Worm (Caenorhabditis elegans) whole organism, L2 larva: ENCODE data around the gene cnc-6.

ENCODE experiments used
- mdl-1 ChIP-seq, 2 experiments: fragments of 150-350 bp in 1 of 2; sonication (generic microtip) in 1 of 2; optimal IDR thresholded peaks; 2 replicates each; lab custom pipeline; 2017; ENCODE audit warnings: missing biosample characterization in 2 of 2, missing genetic modification characterization in 2 of 2
- nhr-12 ChIP-seq: fragments of 150-350 bp; optimal IDR thresholded peaks from 2 replicates; lab custom pipeline; 2014; ENCODE audit warnings: missing biosample characterization, missing genetic modification characterization
- nhr-129 ChIP-seq: fragments of 150-350 bp; optimal IDR thresholded peaks from 2 replicates; lab custom pipeline; 2014; ENCODE audit warnings: missing biosample characterization, missing genetic modification characterization

- TF ChIP-seq nhr-129 (tag; lab: Kevin White, UChicago) (no peak), nhr-12 (tag; lab: Kevin White, UChicago) (no peak), mdl-1 (tag; optimal IDR thresholded peaks at IDR 0.05; lab: Kevin White, UChicago) (no peak)
These were observed 18.8 kb upstream of the cnc-6 start for ce11 chrIII:1744486-1744885.
